Worm (Caenorhabditis elegans) whole organism, late embryonic: ENCODE data around the gene ptp-1.

Experiments used
- ama-1 ChIP-seq: fragments of 150-350 bp; optimal IDR thresholded peaks from 2 replicates; lab custom pipeline; 2014
- ceh-24 ChIP-seq: sonication (generic microtip); optimal IDR thresholded peaks from 2 replicates; lab custom pipeline; 2016; ENCODE audit warnings: mild to moderate bottlenecking, missing genetic modification characterization, missing compliant biosample characterization
- elt-2 ChIP-seq: sonication (generic microtip); optimal IDR thresholded peaks from 2 replicates; lab custom pipeline; 2016; ENCODE audit warnings: missing genetic modification reagents, missing genetic modification characterization, missing compliant biosample characterization
- fax-1 ChIP-seq: sonication (generic microtip); optimal IDR thresholded peaks from 2 replicates; lab custom pipeline; 2016; ENCODE audit warnings: missing genotype, missing genetic modification characterization, missing compliant biosample characterization
- fkh-6 ChIP-seq: sonication (generic microtip); optimal IDR thresholded peaks from 2 replicates; lab custom pipeline; 2016; ENCODE audit warnings: missing genetic modification characterization, missing compliant biosample characterization
- hlh-8 ChIP-seq: sonication (generic microtip); optimal IDR thresholded peaks from 2 replicates; lab custom pipeline; 2016; ENCODE audit warnings: missing genotype, missing genetic modification characterization, missing compliant biosample characterization
- lin-11 ChIP-seq: fragments of 200-800 bp; sonication (Bioruptor generic); optimal IDR thresholded peaks from 2 replicates; lab custom pipeline; 2018; ENCODE audit warnings: mild to moderate bottlenecking, missing genetic modification characterization, missing compliant biosample characterization
- nhr-11 ChIP-seq: fragments of 150-350 bp; optimal IDR thresholded peaks from 2 replicates; lab custom pipeline; 2014; ENCODE audit warnings: missing biosample characterization, missing genetic modification characterization
- pqm-1 ChIP-seq: sonication (generic microtip); optimal IDR thresholded peaks from 2 replicates; lab custom pipeline; 2016; ENCODE audit warnings: missing genetic modification characterization, missing compliant biosample characterization

DNA sequence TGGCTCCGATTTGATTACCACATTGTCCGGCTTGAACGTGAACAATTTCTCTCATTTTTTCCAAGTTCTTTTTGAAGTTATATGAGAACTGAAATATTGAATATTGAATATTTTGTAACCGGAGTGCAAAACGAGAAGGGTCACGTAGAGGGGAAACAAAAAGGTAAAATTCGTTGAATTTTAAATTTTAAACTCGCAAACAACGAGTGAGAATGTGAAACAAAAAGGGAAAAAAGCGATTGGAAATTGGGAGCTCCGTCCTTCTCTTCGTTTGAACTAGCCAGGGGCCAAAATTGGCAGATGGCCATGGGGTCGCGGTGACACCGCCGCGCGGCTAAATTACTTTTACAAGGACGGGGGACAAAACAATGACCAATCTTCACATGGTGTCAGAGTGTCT, 49.0 kb upstream of the ptp-1 start, which contains the start of gene ben-1:
- TF ChIP-seq lin-11 (tag; lab: Kevin White, UChicago) (no peak), ama-1 (lab: Kevin White, UChicago) (no peak), pqm-1 (tag; lab: Kevin White, UChicago) (no peak), fax-1 (tag; lab: Kevin White, UChicago) (no peak), hlh-8 (tag; lab: Kevin White, UChicago) (no peak), nhr-11 (no peak), ceh-24 (no peak), elt-2 (tag; lab: Kevin White, UChicago) (no peak), fkh-6 (tag; lab: Kevin White, UChicago) (no peak)
